Fruit fly (Drosophila melanogaster): Measurements from ENCODE around the gene CG16974.
A peak's percentile ranks its signal among the peaks of the same experiment; 100 is the strongest.

The CG16974 gene

DNA sequence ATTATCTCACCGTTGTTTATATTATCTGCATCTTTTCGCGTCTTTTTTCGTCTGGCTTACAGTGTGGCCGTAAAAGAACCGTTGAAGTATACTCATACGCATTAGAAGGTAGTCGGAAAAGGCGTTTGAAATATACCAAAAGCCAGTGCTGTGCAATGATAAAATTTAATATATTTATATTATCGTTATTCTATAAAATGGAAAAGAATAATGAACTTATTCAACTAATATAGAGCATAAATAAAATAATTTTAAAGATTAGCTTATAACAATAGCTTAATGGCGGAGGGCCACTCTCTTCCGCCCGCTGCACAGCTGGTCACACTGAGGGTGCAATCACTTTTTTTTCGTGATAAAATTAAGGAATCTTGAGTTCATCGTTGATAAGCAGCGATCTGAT lies at the start of gene CG16974, which contains the start of gene Edem2 (continued):
- TF ChIP-seq oc (tag; optimal IDR thresholded peaks at IDR 0.05) (no peak), stwl (tag; optimal IDR thresholded peaks at IDR 0.05) (peak; percentile 88), CG11085 (GFP tag; IDR thresholded peaks at IDR 0.05) (no peak; the same call in 1 of the 2 replicates), CG8089 (GFP tag; optimal IDR thresholded peaks at IDR 0.05) (no peak), CG16779 (GFP tag; IDR thresholded peaks at IDR 0.05) (no peak), stc (GFP tag; IDR thresholded peaks at IDR 0.05) (peak; percentile 69), btn (GFP tag; optimal IDR thresholded peaks at IDR 0.05) (no peak), dan (GFP tag; IDR thresholded peaks at IDR 0.05) (no peak), ssp (GFP tag; IDR thresholded peaks at IDR 0.05) (peak; percentile 67), CG1024 (GFP tag; IDR thresholded peaks at IDR 0.05) (no peak), CG4730 (GFP tag; IDR thresholded peaks at IDR 0.05) (peak; percentile 69), Lpt (GFP tag; optimal IDR thresholded peaks at IDR 0.05) (no peak), gcm2 (GFP tag; optimal IDR thresholded peaks at IDR 0.05) (no peak), CG4328 (GFP tag; optimal IDR thresholded peaks at IDR 0.05) (no peak), lmd (GFP tag; IDR thresholded peaks at IDR 0.05) (peak; percentile 74), CG12071 (GFP tag; optimal IDR thresholded peaks at IDR 0.05) (no peak), Xrp1 (GFP tag; IDR thresholded peaks at IDR 0.05) (peak; percentile 85), crp (GFP tag; optimal IDR thresholded peaks at IDR 0.05) (peak in 1 of 2 experiments; percentile 73), Antp (GFP tag; optimal IDR thresholded peaks at IDR 0.05) (no peak), CG16813 (GFP tag; IDR thresholded peaks at IDR 0.05; ENCODE audit: partially characterized antibody) (no peak), Atf3 (GFP tag; optimal IDR thresholded peaks at IDR 0.05) (no peak), lov (optimal IDR thresholded peaks at IDR 0.05) (no peak), lov (GFP tag; IDR thresholded peaks at IDR 0.05) (no peak), hb (GFP tag; IDR thresholded peaks at IDR 0.05; ENCODE audit: partially characterized antibody) (no peak), C15 (GFP tag; IDR thresholded peaks at IDR 0.05) (no peak), tll (GFP tag; optimal IDR thresholded peaks at IDR 0.05) (no peak), Deaf1 (tag; optimal IDR thresholded peaks at IDR 0.05) (no peak), Ptx1 (GFP tag; IDR thresholded peaks at IDR 0.05) (peak; percentile 88), CG14050 (GFP tag; IDR thresholded peaks at IDR 0.05) (peak; percentile 44; the same call in 2 of the 3 replicates), CG10565 (GFP tag; optimal IDR thresholded peaks at IDR 0.05) (no peak), Dll (GFP tag; IDR thresholded peaks at IDR 0.05; ENCODE audit: partially characterized antibody) (no peak), CG6272 (GFP tag; IDR thresholded peaks at IDR 0.05) (peak; percentile 67; the same call in 1 of the 2 replicates), z (GFP tag; IDR thresholded peaks at IDR 0.05) (no peak), ro (GFP tag; IDR thresholded peaks at IDR 0.05) (no peak), abd-A (tag; optimal IDR thresholded peaks at IDR 0.05) (no peak), Hr39 (optimal IDR thresholded peaks at IDR 0.05) (no peak), CG3838 (GFP tag; optimal IDR thresholded peaks at IDR 0.05) (peak; percentile 52), CG1602 (GFP tag; optimal IDR thresholded peaks at IDR 0.05) (peak; percentile 76), lilli (GFP tag; optimal IDR thresholded peaks at IDR 0.05) (peak; percentile 79), Dek (tag; optimal IDR thresholded peaks at IDR 0.05) (peak; percentile 74), B-H2 (GFP tag; optimal IDR thresholded peaks at IDR 0.05) (no peak), croc (GFP tag; conservative IDR thresholded peaks at IDR 0.05) (no peak; the same call in 1 of the 3 replicates), CG7556 (GFP tag; optimal IDR thresholded peaks at IDR 0.05) (no peak), gfzf (GFP tag; optimal IDR thresholded peaks at IDR 0.05) (peak; percentile 73), dimm (GFP tag; IDR thresholded peaks at IDR 0.05) (no peak), CG10147 (GFP tag; optimal IDR thresholded peaks at IDR 0.05) (no peak), CG15601 (tag; optimal IDR thresholded peaks at IDR 0.05) (no peak), en (GFP tag; optimal IDR thresholded peaks at IDR 0.05) (no peak), CG34376 (GFP tag; optimal IDR thresholded peaks at IDR 0.05) (peak; percentile 44), GATAe (GFP tag; conservative IDR thresholded peaks at IDR 0.05) (peak; percentile 87), toy (GFP tag; IDR thresholded peaks at IDR 0.05) (no peak), CG6854 (GFP tag; optimal IDR thresholded peaks at IDR 0.05) (no peak)
